Worm (Caenorhabditis elegans) whole organism, young adult: ENCODE results near the gene pal-1.

Experiments used
- B0261.1 ChIP-seq: sonication (generic microtip); optimal IDR thresholded peaks from 2 replicates; lab custom pipeline; 2016; ENCODE audit warnings: mild to moderate bottlenecking, missing genetic modification characterization, moderate library complexity, missing compliant biosample characterization
- D2030.7 ChIP-seq: fragments of 200-800 bp; sonication (Bioruptor generic); IDR thresholded peaks from 2 replicates; pipeline ENCODE4 v1.3.6; 2022; ENCODE audit warnings: missing genetic modification reagents, missing genetic modification characterization, missing compliant biosample characterization
- F23B12.7 ChIP-seq: sonication (generic microtip); optimal IDR thresholded peaks from 2 replicates; lab custom pipeline; 2017; ENCODE audit warnings: missing genetic modification characterization, mild to moderate bottlenecking, missing compliant biosample characterization, antibody characterized with exemption, moderate library complexity; ENCODE audit not compliant: insufficient read depth
- F33H1.4 ChIP-seq: fragments of 200-800 bp; sonication (Bioruptor generic); IDR thresholded peaks from 2 replicates; pipeline ENCODE4 v1.3.6; 2022; ENCODE audit warnings: missing genetic modification reagents, missing genetic modification characterization, missing compliant biosample characterization
- F49E8.2 ChIP-seq: sonication (generic microtip); optimal IDR thresholded peaks from 3 replicates; lab custom pipeline; 2017; ENCODE audit warnings: missing genetic modification characterization, mild to moderate bottlenecking, missing compliant biosample characterization, antibody characterized with exemption, moderate library complexity; ENCODE audit not compliant: insufficient read depth
- Y53G8AR.9 ChIP-seq: fragments of 200-800 bp; sonication (Bioruptor generic); conservative IDR thresholded peaks from 2 replicates; pipeline ENCODE4 v1.3.6; 2022; ENCODE audit warnings: missing genetic modification reagents, missing genetic modification characterization, missing compliant biosample characterization
- Y79H2A.3 ChIP-seq: fragments of 200-800 bp; sonication (Bioruptor generic); conservative IDR thresholded peaks from 2 replicates; pipeline ENCODE4 v1.3.6; 2022; ENCODE audit warnings: missing genetic modification reagents, missing genetic modification characterization, missing compliant biosample characterization
- ama-1 ChIP-seq, 3 experiments: fragments of 150-350 bp in 1 of 3; sonication (generic microtip) in 2 of 3; optimal IDR thresholded peaks; 2 replicates each; lab custom pipeline; 2014 to 2018; ENCODE audit warnings: missing biosample characterization in 2 of 3, missing genetic modification characterization in 2 of 3, missing genetic modification reagents in 2 of 3
- aptf-2 ChIP-seq: fragments of 200-800 bp; sonication (Bioruptor generic); conservative IDR thresholded peaks from 2 replicates; pipeline ENCODE4 v1.3.6; 2022; ENCODE audit warnings: missing genetic modification reagents, missing genetic modification characterization, missing compliant biosample characterization
- attf-5 ChIP-seq: fragments of 200-800 bp; sonication (Bioruptor generic); optimal IDR thresholded peaks from 2 replicates; lab custom pipeline; 2018; ENCODE audit warnings: mild to moderate bottlenecking, missing genetic modification characterization, missing compliant biosample characterization
- ceh-100 ChIP-seq: fragments of 200-800 bp; sonication (Bioruptor generic); IDR thresholded peaks from 2 replicates; pipeline ENCODE4 v1.3.6; 2022; ENCODE audit warnings: missing genetic modification reagents, missing genetic modification characterization, missing compliant biosample characterization
- ceh-91 ChIP-seq: fragments of 200-800 bp; sonication (Bioruptor generic); IDR thresholded peaks from 2 replicates; pipeline ENCODE4 v1.3.6; 2022; ENCODE audit warnings: missing genetic modification reagents, missing genetic modification characterization, missing compliant biosample characterization
- dox-1 ChIP-seq: fragments of 200-800 bp; sonication (Bioruptor generic); IDR thresholded peaks from 2 replicates; pipeline ENCODE4 v1.3.6; 2022; ENCODE audit warnings: missing genetic modification reagents, missing genetic modification characterization, missing compliant biosample characterization
- efl-1 ChIP-seq: fragments of 150-350 bp; optimal IDR thresholded peaks from 2 replicates; lab custom pipeline; 2014; ENCODE audit warnings: missing biosample characterization, missing genetic modification reagents, missing genetic modification characterization
- hmg-1.2 ChIP-seq: fragments of 200-800 bp; sonication (Bioruptor generic); IDR thresholded peaks from 2 replicates; pipeline ENCODE4 v1.3.6; 2022; ENCODE audit warnings: missing genetic modification reagents, missing genetic modification characterization, missing compliant biosample characterization
- let-526 ChIP-seq: fragments of 200-800 bp; sonication (Bioruptor generic); IDR thresholded peaks from 2 replicates; pipeline ENCODE4 v1.3.6; 2022; ENCODE audit warnings: missing genetic modification reagents, missing genetic modification characterization, missing compliant biosample characterization
- lin-35 ChIP-seq, 3 experiments: fragments of 150-350 bp in 2 of 3; sonication (generic microtip) in 1 of 3; optimal IDR thresholded peaks; 2 replicates each; lab custom pipeline; 2014 to 2018; ENCODE audit warnings: missing biosample characterization in 3 of 3, missing genetic modification characterization in 3 of 3, missing genetic modification reagents in 3 of 3
- lin-54 ChIP-seq: fragments of 200-800 bp; sonication (Bioruptor generic); optimal IDR thresholded peaks from 2 replicates; lab custom pipeline; 2018; ENCODE audit warnings: mild to moderate bottlenecking, missing genetic modification characterization, missing compliant biosample characterization
- madf-6 ChIP-seq: fragments of 200-800 bp; sonication (Bioruptor generic); IDR thresholded peaks from 2 replicates; pipeline ENCODE4 v1.3.6; 2022; ENCODE audit warnings: missing genetic modification reagents, missing genetic modification characterization, missing compliant biosample characterization
- madf-8 ChIP-seq: fragments of 200-800 bp; sonication (Bioruptor generic); conservative IDR thresholded peaks from 2 replicates; pipeline ENCODE4 v1.3.6; 2022; ENCODE audit warnings: missing genetic modification reagents, missing genetic modification characterization, missing compliant biosample characterization
- mcd-1 ChIP-seq: fragments of 200-800 bp; sonication (Bioruptor generic); IDR thresholded peaks from 2 replicates; pipeline ENCODE4 v1.3.6; 2022; ENCODE audit warnings: missing genetic modification reagents, missing genetic modification characterization, missing compliant biosample characterization
- nhr-80 ChIP-seq: sonication (generic microtip); optimal IDR thresholded peaks from 2 replicates; lab custom pipeline; 2016; ENCODE audit warnings: missing genetic modification characterization, missing compliant biosample characterization
- pbrm-1 ChIP-seq: fragments of 200-800 bp; sonication (Bioruptor generic); IDR thresholded peaks from 2 replicates; pipeline ENCODE4 v1.3.6; 2022; ENCODE audit warnings: missing genetic modification reagents, missing genetic modification characterization, missing compliant biosample characterization
- rcor-1 ChIP-seq: fragments of 200-800 bp; sonication (Bioruptor generic); IDR thresholded peaks from 2 replicates; pipeline ENCODE4 v1.3.6; 2022; ENCODE audit warnings: missing genetic modification reagents, missing genetic modification characterization, missing compliant biosample characterization
- snpc-1.1 ChIP-seq: sonication (generic microtip); optimal IDR thresholded peaks from 2 replicates; lab custom pipeline; 2017; ENCODE audit warnings: missing genetic modification characterization, mild to moderate bottlenecking, missing compliant biosample characterization, antibody characterized with exemption, moderate library complexity, missing genotype, missing genetic modification reagents; ENCODE audit not compliant: insufficient read depth
- snpc-1.3 ChIP-seq: sonication (generic microtip); optimal IDR thresholded peaks from 2 replicates; lab custom pipeline; 2017; ENCODE audit warnings: missing genetic modification characterization, mild to moderate bottlenecking, missing compliant biosample characterization, antibody characterized with exemption, moderate library complexity, missing genotype, missing genetic modification reagents; ENCODE audit not compliant: insufficient read depth
- snpc-3.4 ChIP-seq: sonication (generic microtip); optimal IDR thresholded peaks from 2 replicates; lab custom pipeline; 2017; ENCODE audit warnings: missing genetic modification characterization, mild to moderate bottlenecking, missing compliant biosample characterization, antibody characterized with exemption, moderate library complexity, missing genotype, missing genetic modification reagents
- xnd-1 ChIP-seq: sonication (generic microtip); optimal IDR thresholded peaks from 2 replicates; lab custom pipeline; 2016; ENCODE audit warnings: missing genotype, missing genetic modification reagents, missing genetic modification characterization, missing compliant biosample characterization
- ztf-18 ChIP-seq: sonication (generic microtip); optimal IDR thresholded peaks from 2 replicates; lab custom pipeline; 2016; ENCODE audit warnings: missing genotype, mild to moderate bottlenecking, missing genetic modification characterization, missing compliant biosample characterization
- ztf-3 ChIP-seq: fragments of 200-800 bp; sonication (Bioruptor generic); optimal IDR thresholded peaks from 2 replicates; lab custom pipeline; 2018; ENCODE audit warnings: mild to moderate bottlenecking, missing genetic modification characterization, missing compliant biosample characterization

pal-1 gene

ce11 chrIII:4792560-4793136, 16.7 kb downstream of the pal-1 start, which contains the start of gene mip-1 (continued):
- no peak for TF ChIP-seq dox-1
- TF ChIP-seq snpc-1.1 (tag; lab: Kevin White, UChicago), result no peak
- no peak for TF ChIP-seq F23B12.7 (tag; lab: Kevin White, UChicago)
- TF ChIP-seq ztf-18 (tag; lab: Kevin White, UChicago), result peak; percentile 10
- TF ChIP-seq snpc-3.4 (tag; lab: Kevin White, UChicago), result peak; percentile 65
- TF ChIP-seq ama-1 (optimal IDR thresholded peaks at IDR 0.05; lab: Kevin White, UChicago), result no peak
- no peak for TF ChIP-seq ama-1 (GFP tag; optimal IDR thresholded peaks at IDR 0.05; lab: Kevin White, UChicago)
- peak; percentile 87 for TF ChIP-seq efl-1 (GFP tag; lab: Kevin White, UChicago)
- TF ChIP-seq B0261.1 (tag; lab: Kevin White, UChicago), result no peak
- TF ChIP-seq nhr-80 (tag; lab: Kevin White, UChicago), result no peak
- TF ChIP-seq pbrm-1 (GFP tag; lab: Robert Waterston, UW), result no peak
- TF ChIP-seq madf-6 (GFP tag; lab: Robert Waterston, UW), result peak; percentile 88
- peak; percentile 84 for TF ChIP-seq lin-54 (GFP tag; lab: Kevin White, UChicago)
- peak; percentile 19 for TF ChIP-seq snpc-1.3
- peak; percentile 68 for TF ChIP-seq xnd-1 (tag; lab: Kevin White, UChicago)
- peak; percentile 73 for TF ChIP-seq madf-8 (GFP tag; lab: Robert Waterston, UW)
- TF ChIP-seq ceh-91 (GFP tag; lab: Robert Waterston, UW), result peak; percentile 59
- TF ChIP-seq ztf-3 (GFP tag; lab: Kevin White, UChicago), result no peak
- no peak for TF ChIP-seq lin-35 (GFP tag; optimal IDR thresholded peaks at IDR 0.05; lab: Kevin White, UChicago)
- TF ChIP-seq F49E8.2, result peak; percentile 51
- TF ChIP-seq mcd-1 (GFP tag; lab: Robert Waterston, UW), result no peak
- TF ChIP-seq let-526 (GFP tag; lab: Robert Waterston, UW), result no peak
- TF ChIP-seq, all 124 proteins: peak for 14

- no peak for TF ChIP-seq Y79H2A.3 (GFP tag; lab: Robert Waterston, UW)
- TF ChIP-seq attf-5, result peak; percentile 33
These were observed 23.7 kb downstream of the pal-1 start, which contains the start of gene mel-28 for ce11 chrIII:4785714-4786113. TSS of gene mel-28 (plus strand) at chrIII:4786080.

- TF ChIP-seq F33H1.4 (GFP tag; lab: Robert Waterston, UW) (peak; percentile 64), rcor-1 (peak; percentile 35; the same call in 1 of the 2 replicates), pbrm-1 (GFP tag; lab: Robert Waterston, UW) (peak; percentile 70), ceh-100 (GFP tag; lab: Robert Waterston, UW) (peak; percentile 20; the same call in 1 of the 2 replicates), mcd-1 (GFP tag; lab: Robert Waterston, UW) (peak; percentile 53), madf-6 (GFP tag; lab: Robert Waterston, UW) (peak; percentile 49; the same call in 1 of the 2 replicates), madf-8 (GFP tag; lab: Robert Waterston, UW) (peak; percentile 33; the same call in 1 of the 2 replicates), aptf-2 (GFP tag; lab: Robert Waterston, UW) (0 out of 2 replicates have a peak, but pooled peaks have one; percentile 33), hmg-1.2 (peak; percentile 26; the same call in 1 of the 2 replicates), Y53G8AR.9 (GFP tag; lab: Robert Waterston, UW) (0 out of 2 replicates have a peak, but pooled peaks have one; percentile 9), ceh-91 (GFP tag; lab: Robert Waterston, UW) (peak; percentile 27; the same call in 1 of the 2 replicates), D2030.7 (GFP tag; lab: Robert Waterston, UW) (peak; percentile 55), xnd-1 (tag; lab: Kevin White, UChicago) (peak; percentile 40)
These were observed 24.2 kb downstream of the pal-1 start, which contains the start of gene enu-3.2 for ce11 chrIII:4785131-4785530. TSS of gene enu-3.2 (minus strand) at chrIII:4785235.
